Fruit fly (Drosophila melanogaster) whole organism, embryonic: ENCODE data around the gene mask.

Source experiments
- Antp ChIP-seq: fragments of 200-800 bp; sonication (Bioruptor generic); optimal IDR thresholded peaks from 3 replicates; lab custom pipeline; 2016; ENCODE audit warnings: missing biosample characterization, missing genetic modification characterization
- B-H2 ChIP-seq: fragments of 200-800 bp; sonication (Bioruptor generic); optimal IDR thresholded peaks from 2 replicates; lab custom pipeline; 2018; ENCODE audit warnings: missing biosample characterization, mild to moderate bottlenecking, missing genetic modification characterization
- CG11398 ChIP-seq: fragments of 200-800 bp; sonication (Bioruptor generic); optimal IDR thresholded peaks from 2 replicates; lab custom pipeline; 2016; ENCODE audit warnings: missing biosample characterization, missing genetic modification characterization
- CG11723 ChIP-seq: fragments of 200-800 bp; sonication (Bioruptor generic); optimal IDR thresholded peaks from 2 replicates; lab custom pipeline; 2017; ENCODE audit warnings: missing biosample characterization, mild to moderate bottlenecking, missing genetic modification characterization
- CG16779 ChIP-seq: fragments of 200-800 bp; sonication (Bioruptor generic); IDR thresholded peaks from 2 replicates; pipeline ENCODE4 v1.3.6; 2022; ENCODE audit warnings: missing biosample characterization, missing genetic modification characterization
- CG2116 ChIP-seq: fragments of 200-800 bp; sonication (Bioruptor generic); optimal IDR thresholded peaks from 3 replicates; lab custom pipeline; 2018; ENCODE audit warnings: missing biosample characterization, mild to moderate bottlenecking, missing genetic modification characterization
- CG2712 ChIP-seq: fragments of 200-800 bp; optimal IDR thresholded peaks from 3 replicates; lab custom pipeline; 2019; ENCODE audit warnings: missing biosample characterization, mild to moderate bottlenecking, missing genetic modification characterization, moderate library complexity
- CG3407 ChIP-seq: fragments of 200-800 bp; sonication (Bioruptor generic); optimal IDR thresholded peaks from 2 replicates; lab custom pipeline; 2018; ENCODE audit warnings: missing biosample characterization, mild to moderate bottlenecking, missing genetic modification characterization
- CG3726 ChIP-seq: fragments of 200-800 bp; sonication (Bioruptor generic); IDR thresholded peaks from 3 replicates; pipeline ENCODE4, ENCODE4 v1.3.6; 2022; ENCODE audit warnings: missing biosample characterization, missing genetic modification characterization
- CG3838 ChIP-seq: fragments of 200-800 bp; sonication (Bioruptor generic); optimal IDR thresholded peaks from 3 replicates; lab custom pipeline; 2016; ENCODE audit warnings: missing biosample characterization, missing genetic modification characterization
- CG4328 ChIP-seq: fragments of 200-800 bp; sonication (Bioruptor generic); optimal IDR thresholded peaks from 3 replicates; lab custom pipeline; 2017; ENCODE audit warnings: missing biosample characterization, missing genetic modification reagents, missing genetic modification characterization
- CG7556 ChIP-seq: fragments of 200-800 bp; sonication (Bioruptor generic); optimal IDR thresholded peaks from 2 replicates; lab custom pipeline; 2017; ENCODE audit warnings: missing biosample characterization, mild to moderate bottlenecking, missing genetic modification characterization
- CG7928 ChIP-seq: fragments of 200-800 bp; sonication (Bioruptor generic); optimal IDR thresholded peaks from 2 replicates; lab custom pipeline; 2017; ENCODE audit warnings: missing biosample characterization, mild to moderate bottlenecking, missing genetic modification characterization
- CG8944 ChIP-seq: fragments of 200-800 bp; sonication (Bioruptor generic); optimal IDR thresholded peaks from 3 replicates; lab custom pipeline; 2016; ENCODE audit warnings: missing biosample characterization, missing genetic modification characterization
- CG9215 ChIP-seq: fragments of 200-800 bp; sonication (Bioruptor generic); IDR thresholded peaks from 2 replicates; pipeline ENCODE4 v1.3.6; 2022; ENCODE audit warnings: missing biosample characterization, missing genetic modification characterization
- Deaf1 ChIP-seq: fragments of 200-800 bp; optimal IDR thresholded peaks from 3 replicates; lab custom pipeline; 2019; ENCODE audit warnings: missing biosample characterization, mild to moderate bottlenecking, missing genetic modification characterization, moderate library complexity
- Gug ChIP-seq: fragments of 200-800 bp; sonication (Bioruptor generic); IDR thresholded peaks from 4 replicates; pipeline ENCODE4 v1.3.6; 2022; ENCODE audit warnings: missing biosample characterization, missing genetic modification characterization
- MBD-R2 ChIP-seq: fragments of 200-800 bp; sonication (Bioruptor generic); IDR thresholded peaks from 2 replicates; pipeline ENCODE4 v1.3.6; 2022; ENCODE audit warnings: missing biosample characterization, missing genetic modification characterization
- NC2β ChIP-seq: fragments of 200-800 bp; sonication (Bioruptor generic); optimal IDR thresholded peaks from 2 replicates; lab custom pipeline; 2016; ENCODE audit warnings: missing biosample characterization, missing genetic modification characterization
- NK7.1 ChIP-seq: fragments of 200-800 bp; sonication (Bioruptor generic); optimal IDR thresholded peaks from 3 replicates; lab custom pipeline; 2016; ENCODE audit warnings: missing biosample characterization, missing genetic modification characterization
- Nf-YC ChIP-seq: fragments of 200-800 bp; optimal IDR thresholded peaks from 3 replicates; lab custom pipeline; 2019; ENCODE audit warnings: missing biosample characterization, mild to moderate bottlenecking, missing genetic modification characterization, moderate library complexity
- Optix ChIP-seq: fragments of 200-800 bp; sonication (Bioruptor generic); IDR thresholded peaks from 3 replicates; pipeline ENCODE4 v1.3.6; 2022; ENCODE audit warnings: missing biosample characterization, missing genetic modification characterization
- Sox102F ChIP-seq: fragments of 200-800 bp; sonication (Bioruptor generic); optimal IDR thresholded peaks from 2 replicates; lab custom pipeline; 2018; ENCODE audit warnings: missing biosample characterization, mild to moderate bottlenecking, missing genetic modification characterization, moderate library complexity
- Spps ChIP-seq: fragments of 200-800 bp; sonication (Bioruptor generic); optimal IDR thresholded peaks from 2 replicates; lab custom pipeline; 2018; ENCODE audit warnings: missing biosample characterization, mild to moderate bottlenecking, missing genetic modification characterization
- ash1 ChIP-seq: fragments of 200-800 bp; sonication (Bioruptor generic); optimal IDR thresholded peaks from 2 replicates; lab custom pipeline; 2018; ENCODE audit warnings: missing biosample characterization, mild to moderate bottlenecking, missing genetic modification characterization
- br ChIP-seq: fragments of >200 bp; optimal IDR thresholded peaks from 2 replicates; lab custom pipeline; 2017
- btn ChIP-seq: fragments of 200-800 bp; sonication (Bioruptor generic); optimal IDR thresholded peaks from 2 replicates; lab custom pipeline; 2016; ENCODE audit warnings: missing biosample characterization, missing genetic modification characterization
- cato ChIP-seq: fragments of 200-800 bp; sonication (Bioruptor generic); optimal IDR thresholded peaks from 2 replicates; lab custom pipeline; 2016; ENCODE audit warnings: missing biosample characterization, missing genetic modification characterization, borderline replicate concordance
- chif ChIP-seq, 2 experiments: fragments of 200-800 bp; sonication (Bioruptor generic); optimal IDR thresholded peaks; 3 replicates each; lab custom pipeline; 2016; ENCODE audit warnings: missing biosample characterization in 2 of 2, missing genetic modification characterization in 2 of 2
- disco-r ChIP-seq: fragments of 200-800 bp; sonication (Bioruptor generic); optimal IDR thresholded peaks from 2 replicates; lab custom pipeline; 2016; ENCODE audit warnings: missing biosample characterization, missing genetic modification characterization
- emc ChIP-seq: fragments of 200-800 bp; sonication (Bioruptor generic); optimal IDR thresholded peaks from 2 replicates; lab custom pipeline; 2016; ENCODE audit warnings: missing biosample characterization, missing genetic modification characterization
- gce ChIP-seq: fragments of 200-800 bp; sonication (Bioruptor generic); IDR thresholded peaks from 3 replicates; pipeline ENCODE4 v1.3.6; 2022; ENCODE audit warnings: missing biosample characterization, missing genetic modification characterization
- gcm ChIP-seq: fragments of 200-800 bp; sonication (Bioruptor generic); optimal IDR thresholded peaks from 2 replicates; lab custom pipeline; 2019; ENCODE audit warnings: missing biosample characterization, mild to moderate bottlenecking, missing genetic modification characterization, moderate library complexity
- gfzf ChIP-seq: fragments of 200-800 bp; sonication (Bioruptor generic); optimal IDR thresholded peaks from 2 replicates; lab custom pipeline; 2016; ENCODE audit warnings: missing biosample characterization, mild to moderate bottlenecking, missing genetic modification characterization, moderate library complexity
- gro ChIP-seq: fragments of 200-800 bp; sonication (Bioruptor generic); optimal IDR thresholded peaks from 2 replicates; lab custom pipeline; 2016; ENCODE audit warnings: missing biosample characterization, missing genetic modification characterization
- hth ChIP-seq: fragments of >200 bp; optimal IDR thresholded peaks from 2 replicates; lab custom pipeline; 2017; ENCODE audit warnings: inconsistent platforms
- inv ChIP-seq: fragments of 200-800 bp; sonication (Bioruptor generic); IDR thresholded peaks from 2 replicates; pipeline ENCODE4 v1.3.6; 2022; ENCODE audit warnings: missing biosample characterization, missing genetic modification characterization; ENCODE audit not compliant: partially characterized antibody
- lilli ChIP-seq: fragments of 200-800 bp; sonication (Bioruptor generic); optimal IDR thresholded peaks from 3 replicates; lab custom pipeline; 2016; ENCODE audit warnings: missing biosample characterization, missing genetic modification characterization
- lola ChIP-seq, 3 experiments: fragments of >200 bp in 2 of 3; fragments of 200-800 bp in 1 of 3; sonication (Bioruptor generic) in 1 of 3; optimal IDR thresholded peaks; 2 replicates each; lab custom pipeline; 2017 to 2019; ENCODE audit warnings: missing biosample characterization in 3 of 3, missing genetic modification characterization in 3 of 3, mild to moderate bottlenecking in 1 of 3, moderate library complexity in 1 of 3
- luna ChIP-seq: fragments of 200-800 bp; sonication (Bioruptor generic); optimal IDR thresholded peaks from 2 replicates; lab custom pipeline; 2016; ENCODE audit warnings: missing biosample characterization, missing genetic modification characterization
- mirr ChIP-seq: fragments of 200-800 bp; sonication (Bioruptor generic); optimal IDR thresholded peaks from 3 replicates; lab custom pipeline; 2018; ENCODE audit warnings: missing biosample characterization, mild to moderate bottlenecking, missing genetic modification characterization
- mld ChIP-seq: fragments of 200-800 bp; sonication (Bioruptor generic); IDR thresholded peaks from 3 replicates; pipeline ENCODE4 v1.3.6; 2022; ENCODE audit warnings: missing biosample characterization, missing genetic modification characterization; ENCODE audit not compliant: partially characterized antibody
- pnt ChIP-seq: fragments of 200-800 bp; sonication (Bioruptor generic); optimal IDR thresholded peaks from 3 replicates; lab custom pipeline; 2016; ENCODE audit warnings: missing biosample characterization, missing genetic modification characterization
- salm ChIP-seq: fragments of 200-800 bp; sonication (Bioruptor generic); optimal IDR thresholded peaks from 2 replicates; lab custom pipeline; 2018; ENCODE audit warnings: missing biosample characterization, mild to moderate bottlenecking, missing genetic modification characterization
- sens ChIP-seq: fragments of 200-800 bp; sonication (Bioruptor generic); peaks from one replicate; lab custom pipeline; 2016; ENCODE audit warnings: missing biosample characterization, missing genetic modification characterization
- sr ChIP-seq: fragments of 200-800 bp; sonication (Bioruptor generic); IDR thresholded peaks from 3 replicates; pipeline ENCODE4 v1.3.6; 2022; ENCODE audit warnings: missing biosample characterization, missing genetic modification characterization
- stc ChIP-seq: fragments of 200-800 bp; sonication (Bioruptor generic); IDR thresholded peaks from 2 replicates; pipeline ENCODE4 v1.3.6; 2022; ENCODE audit warnings: missing biosample characterization, missing genetic modification characterization
- tll ChIP-seq, 2 experiments: fragments of 200-800 bp in 1 of 2; fragments of >200 bp in 1 of 2; sonication (Bioruptor generic) in 1 of 2; optimal IDR thresholded peaks; 2 replicates each; lab custom pipeline; 2017 to 2019; ENCODE audit warnings: missing biosample characterization in 2 of 2, missing genetic modification characterization in 2 of 2, mild to moderate bottlenecking in 1 of 2, moderate library complexity in 1 of 2
- tna ChIP-seq: fragments of 200-800 bp; sonication (Bioruptor generic); IDR thresholded peaks from 2 replicates; pipeline ENCODE4 v1.3.6; 2022; ENCODE audit warnings: missing biosample characterization, missing genetic modification characterization; ENCODE audit not compliant: partially characterized antibody
- zfh1 ChIP-seq: fragments of 200-800 bp; sonication (Bioruptor generic); IDR thresholded peaks from 3 replicates; pipeline ENCODE4 v1.3.6; 2022; ENCODE audit warnings: missing biosample characterization, missing genetic modification characterization

mask gene

dm6 chr3R:24206341-24207114 lies 23.8 kb upstream of the mask start (continued):
- TF ChIP-seq tll (GFP tag; optimal IDR thresholded peaks at IDR 0.05; lab: Kevin White, UChicago) (no peak), Sox102F (peak; percentile 84), CG3838 (GFP tag; lab: Kevin White, UChicago) (no peak), CG9215 (GFP tag; lab: Robert Waterston, UW) (no peak), NC2β (GFP tag; lab: Kevin White, UChicago) (no peak), luna (no peak), NK7.1 (GFP tag; lab: Kevin White, UChicago) (no peak), ash1 (GFP tag; lab: Kevin White, UChicago) (no peak), Deaf1 (tag; lab: Kevin White, UChicago) (no peak), emc (GFP tag; lab: Kevin White, UChicago) (no peak), CG8944 (GFP tag; lab: Kevin White, UChicago) (no peak), disco-r (GFP tag; lab: Kevin White, UChicago) (no peak), gce (GFP tag; lab: Robert Waterston, UW) (peak; percentile 61; the same call in 1 of the 3 replicates), CG4328 (GFP tag; lab: Kevin White, UChicago) (no peak), mirr (GFP tag; lab: Kevin White, UChicago) (no peak), btn (GFP tag; lab: Kevin White, UChicago) (peak; percentile 17), CG16779 (no peak), lola (GFP tag; optimal IDR thresholded peaks at IDR 0.05; lab: Kevin White, UChicago) (peak in 1 of 3 experiments; percentile 32), CG3726 (GFP tag; lab: Robert Waterston, UW) (no peak), Nf-YC (tag; lab: Kevin White, UChicago) (no peak), mld (GFP tag; lab: Robert Waterston, UW) (no peak), inv (no peak), chif (GFP tag; optimal IDR thresholded peaks at IDR 0.05; lab: Kevin White, UChicago) (peak; percentile 12 to 39), CG11723 (GFP tag; lab: Kevin White, UChicago) (peak; percentile 16), sens (GFP tag; lab: Kevin White, UChicago) (peak; percentile 85), CG2116 (no peak), Spps (tag; lab: Kevin White, UChicago) (no peak), CG7556 (GFP tag; lab: Kevin White, UChicago) (peak; percentile 22), pnt (peak; percentile 40), salm (peak; percentile 23), br (lab: Kevin White, UChicago) (no peak), CG11398 (GFP tag; lab: Kevin White, UChicago) (no peak), lilli (no peak), hth (no peak), tna (GFP tag; lab: Robert Waterston, UW) (no peak), MBD-R2 (no peak), stc (GFP tag; lab: Robert Waterston, UW) (0 out of 2 replicates have a peak, but pooled peaks have one; percentile 21), B-H2 (GFP tag; lab: Kevin White, UChicago) (no peak), CG3407 (GFP tag; lab: Kevin White, UChicago) (peak; percentile 27), CG2712 (peak; percentile 66), zfh1 (GFP tag; lab: Robert Waterston, UW) (peak; percentile 58; the same call in 1 of the 3 replicates), Gug (no peak), gfzf (GFP tag; lab: Kevin White, UChicago) (no peak), gro (GFP tag; lab: Kevin White, UChicago) (no peak), gcm (peak; percentile 5), cato (peak; percentile 16), Optix (GFP tag; lab: Robert Waterston, UW) (peak; percentile 62; the same call in 2 of the 3 replicates), sr (GFP tag; lab: Robert Waterston, UW) (0 out of 3 replicates have a peak, but pooled peaks have one; percentile 17), Antp (GFP tag; lab: Kevin White, UChicago) (no peak), CG7928 (GFP tag; lab: Kevin White, UChicago) (no peak)
